Worm (Caenorhabditis elegans) whole organism, L4/young adult: ENCODE measurements around the gene tag-65.

Experiments
- W03F9.2 ChIP-seq: fragments of 150-350 bp; optimal IDR thresholded peaks from 2 replicates; lab custom pipeline; 2014; ENCODE audit warnings: missing biosample characterization, missing genetic modification characterization
- dao-5 ChIP-seq: sonication (generic microtip); optimal IDR thresholded peaks from 2 replicates; lab custom pipeline; 2016; ENCODE audit warnings: missing genotype, missing genetic modification characterization, moderate library complexity, missing compliant biosample characterization
- him-1 ChIP-seq: sonication (generic microtip); optimal IDR thresholded peaks from 2 replicates; lab custom pipeline; 2016; ENCODE audit warnings: missing genotype, missing genetic modification reagents, missing genetic modification characterization, missing compliant biosample characterization

DNA sequence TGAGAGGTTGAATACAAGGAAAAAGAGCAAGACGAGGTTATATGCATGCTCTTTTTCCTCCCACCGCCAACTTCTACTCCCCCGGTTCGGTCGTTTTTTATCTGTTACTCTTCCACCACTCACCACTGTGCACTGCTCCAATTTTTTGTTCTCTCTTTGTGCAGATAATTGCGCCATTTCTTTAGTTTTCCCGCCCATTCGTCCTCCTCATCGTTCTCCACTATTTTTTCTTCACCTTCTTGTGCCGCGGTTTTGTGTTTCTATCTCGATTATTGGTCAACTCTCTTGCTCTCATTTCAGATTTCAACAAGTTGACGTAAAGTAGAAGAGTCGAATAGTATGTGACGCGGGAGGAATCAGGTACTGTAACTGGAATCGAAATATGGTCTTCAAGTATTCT lies 11.2 kb upstream of the tag-65 start, which contains the start of gene T01D3.1:
- TF ChIP-seq W03F9.2 (no peak), dao-5 (tag; lab: Kevin White, UChicago) (no peak), him-1 (tag; lab: Kevin White, UChicago) (no peak)
